Fruit fly (Drosophila melanogaster) whole organism, embryonic: ENCODE data around the gene GCS2alpha.

Experiments used
- ATbp ChIP-seq: fragments of 200-800 bp; sonication (Bioruptor generic); optimal IDR thresholded peaks from 2 replicates; lab custom pipeline; 2017; ENCODE audit warnings: missing biosample characterization, mild to moderate bottlenecking, missing genetic modification characterization, missing genetic modification reagents
- Bteb2 ChIP-seq: fragments of 200-800 bp; sonication (Bioruptor generic); optimal IDR thresholded peaks from 2 replicates; lab custom pipeline; 2016; ENCODE audit warnings: missing biosample characterization, missing genetic modification characterization
- C15 ChIP-seq: fragments of 200-800 bp; sonication (Bioruptor generic); IDR thresholded peaks from 3 replicates; pipeline ENCODE4 v1.3.6; 2022; ENCODE audit warnings: missing biosample characterization, missing genetic modification characterization
- CG10267 ChIP-seq: fragments of 200-800 bp; sonication (Bioruptor generic); optimal IDR thresholded peaks from 2 replicates; lab custom pipeline; 2018; ENCODE audit warnings: missing biosample characterization, mild to moderate bottlenecking, missing genetic modification characterization, moderate library complexity
- CG11247 ChIP-seq: fragments of 200-800 bp; sonication (Bioruptor generic); IDR thresholded peaks from 2 replicates; pipeline ENCODE4 v1.3.6; 2022; ENCODE audit warnings: missing biosample characterization, missing genetic modification characterization
- CG12104 ChIP-seq: fragments of 200-800 bp; sonication (Bioruptor generic); optimal IDR thresholded peaks from 3 replicates; lab custom pipeline; 2016; ENCODE audit warnings: missing biosample characterization, missing genetic modification characterization
- CG15479 ChIP-seq: fragments of 200-800 bp; sonication (Bioruptor generic); optimal IDR thresholded peaks from 3 replicates; lab custom pipeline; 2019; ENCODE audit warnings: missing biosample characterization, mild to moderate bottlenecking, missing genetic modification characterization, moderate library complexity
- CG17802 ChIP-seq: fragments of 200-800 bp; sonication (Bioruptor generic); optimal IDR thresholded peaks from 2 replicates; lab custom pipeline; 2018; ENCODE audit warnings: missing biosample characterization, mild to moderate bottlenecking, missing genetic modification characterization, moderate library complexity
- CG2712 ChIP-seq: fragments of 200-800 bp; optimal IDR thresholded peaks from 3 replicates; lab custom pipeline; 2019; ENCODE audit warnings: missing biosample characterization, mild to moderate bottlenecking, missing genetic modification characterization, moderate library complexity
- CG30020 ChIP-seq: fragments of 200-800 bp; optimal IDR thresholded peaks from 2 replicates; lab custom pipeline; 2019; ENCODE audit warnings: missing biosample characterization, mild to moderate bottlenecking, missing genetic modification characterization, moderate library complexity
- CG31388 ChIP-seq: fragments of 200-800 bp; sonication (Bioruptor generic); optimal IDR thresholded peaks from 2 replicates; lab custom pipeline; 2016; ENCODE audit warnings: missing biosample characterization, missing genetic modification characterization
- CG3281 ChIP-seq: fragments of 200-800 bp; sonication (Bioruptor generic); optimal IDR thresholded peaks from 3 replicates; lab custom pipeline; 2017; ENCODE audit warnings: missing biosample characterization, mild to moderate bottlenecking, missing genetic modification characterization
- CG4360 ChIP-seq: fragments of 200-800 bp; sonication (Bioruptor generic); IDR thresholded peaks from 2 replicates; pipeline ENCODE4 v1.3.6; 2022; ENCODE audit warnings: missing biosample characterization, missing genetic modification characterization
- CG43689 ChIP-seq: fragments of 200-800 bp; sonication (Bioruptor generic); IDR thresholded peaks from 2 replicates; pipeline ENCODE4 v1.3.6; 2022; ENCODE audit warnings: missing biosample characterization, missing genetic modification characterization
- CG4707 ChIP-seq: fragments of 200-800 bp; sonication (Bioruptor generic); optimal IDR thresholded peaks from 2 replicates; lab custom pipeline; 2018; ENCODE audit warnings: missing biosample characterization, mild to moderate bottlenecking, missing genetic modification characterization, moderate library complexity
- CG6791 ChIP-seq: fragments of 200-800 bp; sonication (Bioruptor generic); IDR thresholded peaks from 3 replicates; pipeline ENCODE4 v1.3.6; 2022; ENCODE audit warnings: missing biosample characterization, missing genetic modification characterization; ENCODE audit not compliant: partially characterized antibody
- CG7271 ChIP-seq: fragments of 200-800 bp; sonication (Bioruptor generic); optimal IDR thresholded peaks from 2 replicates; lab custom pipeline; 2018; ENCODE audit warnings: missing biosample characterization, mild to moderate bottlenecking, missing genetic modification characterization, moderate library complexity
- CG8290 ChIP-seq, 3 experiments: fragments of 200-800 bp; sonication (Bioruptor generic); optimal IDR thresholded peaks; 2 replicates each; lab custom pipeline; 2016 to 2019; ENCODE audit warnings: missing biosample characterization in 3 of 3, missing genetic modification characterization in 3 of 3, mild to moderate bottlenecking in 2 of 3, moderate library complexity in 1 of 3
- CG9215 ChIP-seq: fragments of 200-800 bp; sonication (Bioruptor generic); IDR thresholded peaks from 2 replicates; pipeline ENCODE4 v1.3.6; 2022; ENCODE audit warnings: missing biosample characterization, missing genetic modification characterization
- CHES-1-like ChIP-seq: fragments of 200-800 bp; sonication (Bioruptor generic); optimal IDR thresholded peaks from 2 replicates; lab custom pipeline; 2016; ENCODE audit warnings: missing biosample characterization, missing genetic modification characterization
- Deaf1 ChIP-seq: fragments of 200-800 bp; optimal IDR thresholded peaks from 3 replicates; lab custom pipeline; 2019; ENCODE audit warnings: missing biosample characterization, mild to moderate bottlenecking, missing genetic modification characterization, moderate library complexity
- Dip3 ChIP-seq: fragments of 200-800 bp; sonication (Bioruptor generic); optimal IDR thresholded peaks from 3 replicates; lab custom pipeline; 2016; ENCODE audit warnings: missing biosample characterization, missing genetic modification characterization
- ERR ChIP-seq: fragments of 200-800 bp; sonication (Bioruptor generic); optimal IDR thresholded peaks from 2 replicates; lab custom pipeline; 2016; ENCODE audit warnings: missing biosample characterization, missing genetic modification characterization
- MTF-1 ChIP-seq: fragments of 200-800 bp; sonication (Bioruptor generic); optimal IDR thresholded peaks from 2 replicates; lab custom pipeline; 2018; ENCODE audit warnings: missing biosample characterization, mild to moderate bottlenecking, missing genetic modification characterization, borderline replicate concordance
- Max ChIP-seq: fragments of 200-800 bp; sonication (Bioruptor generic); optimal IDR thresholded peaks from 2 replicates; lab custom pipeline; 2016; ENCODE audit warnings: missing biosample characterization, mild to moderate bottlenecking, missing genetic modification characterization
- Neu2 ChIP-seq: fragments of 200-800 bp; sonication (Bioruptor generic); optimal IDR thresholded peaks from 3 replicates; lab custom pipeline; 2016; ENCODE audit warnings: missing biosample characterization, missing genetic modification characterization, borderline replicate concordance
- Nf-YC ChIP-seq: fragments of 200-800 bp; optimal IDR thresholded peaks from 3 replicates; lab custom pipeline; 2019; ENCODE audit warnings: missing biosample characterization, mild to moderate bottlenecking, missing genetic modification characterization, moderate library complexity
- Oaz ChIP-seq: fragments of 200-800 bp; sonication (Bioruptor generic); IDR thresholded peaks from 2 replicates; pipeline ENCODE4 v1.3.6; 2022; ENCODE audit warnings: missing biosample characterization, missing genetic modification characterization
- Poxn ChIP-seq: fragments of 200-800 bp; sonication (Bioruptor generic); IDR thresholded peaks from 2 replicates; pipeline ENCODE4 v1.3.6; 2022; ENCODE audit warnings: missing biosample characterization, missing genetic modification characterization
- Sry-δ ChIP-seq: fragments of 200-800 bp; sonication (Bioruptor generic); optimal IDR thresholded peaks from 2 replicates; lab custom pipeline; 2016; ENCODE audit warnings: missing biosample characterization, missing genetic modification characterization
- bigmax ChIP-seq: fragments of 200-800 bp; sonication (Bioruptor generic); optimal IDR thresholded peaks from 2 replicates; lab custom pipeline; 2018; ENCODE audit warnings: missing biosample characterization, mild to moderate bottlenecking, missing genetic modification characterization
- chinmo ChIP-seq: fragments of 200-800 bp; sonication (Bioruptor generic); IDR thresholded peaks from 4 replicates; pipeline ENCODE4 v1.3.6; 2022; ENCODE audit warnings: missing biosample characterization, missing genetic modification characterization; ENCODE audit not compliant: partially characterized antibody
- en ChIP-seq: fragments of 200-800 bp; sonication (Bioruptor generic); optimal IDR thresholded peaks from 2 replicates; lab custom pipeline; 2016; ENCODE audit warnings: missing biosample characterization, missing genetic modification characterization
- ewg ChIP-seq: fragments of 200-800 bp; sonication (Bioruptor generic); optimal IDR thresholded peaks from 3 replicates; lab custom pipeline; 2017; ENCODE audit warnings: mild to moderate bottlenecking, missing biosample characterization, missing genetic modification reagents, missing genetic modification characterization
- gfzf ChIP-seq: fragments of 200-800 bp; sonication (Bioruptor generic); optimal IDR thresholded peaks from 2 replicates; lab custom pipeline; 2016; ENCODE audit warnings: missing biosample characterization, mild to moderate bottlenecking, missing genetic modification characterization, moderate library complexity
- h ChIP-seq: fragments of >200 bp; optimal IDR thresholded peaks from 2 replicates; lab custom pipeline; 2017
- hkb ChIP-seq, 2 experiments: fragments of 200-800 bp in 1 of 2; fragments of >200 bp in 1 of 2; sonication (Bioruptor generic) in 1 of 2; IDR thresholded peaks in 1 of 2; optimal IDR thresholded peaks in 1 of 2; 2 replicates each; pipeline versions ENCODE4 v1.3.6 to Lab custom; 2017 to 2022; ENCODE audit warnings: missing biosample characterization in 1 of 2, missing genetic modification characterization in 1 of 2
- insv ChIP-seq, 2 experiments: fragments of 200-800 bp; sonication (Bioruptor generic); optimal IDR thresholded peaks; 3 replicates each; lab custom pipeline; 2016 to 2018; ENCODE audit warnings: missing biosample characterization in 2 of 2, missing genetic modification characterization in 2 of 2
- lab ChIP-seq: fragments of 200-800 bp; sonication (Bioruptor generic); optimal IDR thresholded peaks from 3 replicates; lab custom pipeline; 2017; ENCODE audit warnings: missing biosample characterization, missing genetic modification characterization, mild to moderate bottlenecking, moderate library complexity, missing genetic modification reagents
- peb ChIP-seq: fragments of 200-800 bp; sonication (Bioruptor generic); IDR thresholded peaks from 2 replicates; pipeline ENCODE4 v1.3.6; 2022; ENCODE audit warnings: missing biosample characterization, missing genetic modification characterization
- pho ChIP-seq: fragments of 200-800 bp; sonication (Bioruptor generic); optimal IDR thresholded peaks from 2 replicates; lab custom pipeline; 2016; ENCODE audit warnings: missing biosample characterization, missing genetic modification characterization
- pita ChIP-seq: fragments of 200-800 bp; sonication (Bioruptor generic); optimal IDR thresholded peaks from 2 replicates; lab custom pipeline; 2017; ENCODE audit warnings: missing biosample characterization, mild to moderate bottlenecking, missing genetic modification characterization
- repo ChIP-seq: fragments of 200-800 bp; sonication (Bioruptor generic); optimal IDR thresholded peaks from 2 replicates; lab custom pipeline; 2016; ENCODE audit warnings: missing biosample characterization, missing genetic modification characterization
- sens ChIP-seq: fragments of 200-800 bp; sonication (Bioruptor generic); peaks from one replicate; lab custom pipeline; 2016; ENCODE audit warnings: missing biosample characterization, missing genetic modification characterization
- so ChIP-seq: fragments of 200-800 bp; sonication (Bioruptor generic); IDR thresholded peaks from 3 replicates; pipeline ENCODE4 v1.3.6; 2022; ENCODE audit warnings: missing biosample characterization, missing genetic modification characterization
- sob ChIP-seq: fragments of 200-800 bp; sonication (Bioruptor generic); IDR thresholded peaks from 2 replicates; pipeline ENCODE4 v1.3.6; 2022; ENCODE audit warnings: missing biosample characterization, missing genetic modification characterization
- tio ChIP-seq: fragments of 200-800 bp; sonication (Bioruptor generic); optimal IDR thresholded peaks from 2 replicates; lab custom pipeline; 2017; ENCODE audit warnings: missing biosample characterization, missing genetic modification characterization, inconsistent platforms
- unc-4 ChIP-seq: fragments of 200-800 bp; sonication (Bioruptor generic); IDR thresholded peaks from 2 replicates; pipeline ENCODE4 v1.3.6; 2022; ENCODE audit warnings: missing biosample characterization, missing genetic modification characterization; ENCODE audit not compliant: partially characterized antibody
- wor ChIP-seq: fragments of 200-800 bp; sonication (Bioruptor generic); IDR thresholded peaks from 2 replicates; pipeline ENCODE4 v1.3.6; 2022; ENCODE audit warnings: missing biosample characterization, missing genetic modification characterization
- z ChIP-seq: fragments of 200-800 bp; sonication (Bioruptor generic); IDR thresholded peaks from 3 replicates; pipeline ENCODE4 v1.3.6; 2022; ENCODE audit warnings: missing biosample characterization, missing genetic modification characterization
- zen2 ChIP-seq: fragments of 200-800 bp; sonication (Bioruptor generic); IDR thresholded peaks from 3 replicates; pipeline ENCODE4 v1.3.6; 2022; ENCODE audit warnings: missing biosample characterization, missing genetic modification characterization; ENCODE audit not compliant: partially characterized antibody

GCS2alpha gene

dm6 chrX:21604956-21605502 lies at the start of gene GCS2alpha:
Gene GCS2alpha (minus strand): TSS chrX:21605264.
- TF ChIP-seq gfzf (GFP tag; lab: Kevin White, UChicago), result peak; percentile 89
- TF ChIP-seq bigmax (GFP tag; lab: Kevin White, UChicago), result no peak
- TF ChIP-seq Bteb2 (GFP tag; lab: Kevin White, UChicago), result no peak
- no peak for TF ChIP-seq CG10267 (tag; lab: Kevin White, UChicago)
- TF ChIP-seq C15 (GFP tag; lab: Robert Waterston, UW), result no peak
- TF ChIP-seq CG2712 (tag; lab: Kevin White, UChicago), result no peak
- no peak for TF ChIP-seq CG11247 (GFP tag; lab: Robert Waterston, UW)
- TF ChIP-seq tio (GFP tag; lab: Kevin White, UChicago), result no peak
- TF ChIP-seq ERR, result no peak
- no peak for TF ChIP-seq CG17802
- TF ChIP-seq CHES-1-like (GFP tag; lab: Kevin White, UChicago), result no peak
- TF ChIP-seq sens (GFP tag; lab: Kevin White, UChicago), result no peak
- no peak for TF ChIP-seq hkb (optimal IDR thresholded peaks at IDR 0.05; lab: Kevin White, UChicago)
- no peak for TF ChIP-seq hkb (GFP tag; IDR thresholded peaks at IDR 0.05; lab: Robert Waterston, UW)
- no peak for TF ChIP-seq Sry-δ (GFP tag; lab: Kevin White, UChicago)
- TF ChIP-seq CG3281 (GFP tag; lab: Kevin White, UChicago), result no peak
- TF ChIP-seq lab (GFP tag; lab: Kevin White, UChicago), result no peak
- no peak for TF ChIP-seq CG9215 (GFP tag; lab: Robert Waterston, UW)
- TF ChIP-seq z (GFP tag; lab: Robert Waterston, UW), result no peak
- no peak for TF ChIP-seq CG4360
- no peak for TF ChIP-seq CG12104 (GFP tag; lab: Kevin White, UChicago)
- no peak for TF ChIP-seq peb
- no peak for TF ChIP-seq ATbp
- TF ChIP-seq en (GFP tag; lab: Kevin White, UChicago), result no peak
- no peak for TF ChIP-seq pita (GFP tag; lab: Kevin White, UChicago)
- TF ChIP-seq CG7271 (tag; lab: Kevin White, UChicago), result no peak
- TF ChIP-seq CG4707, result no peak
- no peak for TF ChIP-seq repo (GFP tag; lab: Kevin White, UChicago)
- TF ChIP-seq zen2, result no peak
- TF ChIP-seq MTF-1 (GFP tag; lab: Kevin White, UChicago), result no peak
- no peak for TF ChIP-seq Max (GFP tag; lab: Kevin White, UChicago)
- TF ChIP-seq Deaf1 (tag; lab: Kevin White, UChicago), result no peak
- TF ChIP-seq Dip3, result no peak
- TF ChIP-seq Poxn (GFP tag; lab: Robert Waterston, UW), result no peak
- TF ChIP-seq insv (GFP tag; optimal IDR thresholded peaks at IDR 0.05; lab: Kevin White, UChicago), result no peak
- no peak for TF ChIP-seq Nf-YC
- TF ChIP-seq Neu2 (GFP tag; lab: Kevin White, UChicago), result no peak
- no peak for TF ChIP-seq pho (GFP tag; lab: Kevin White, UChicago)
- TF ChIP-seq chinmo, result no peak
- TF ChIP-seq CG43689 (GFP tag; lab: Robert Waterston, UW), result no peak
- no peak for TF ChIP-seq sob (GFP tag; lab: Robert Waterston, UW)
- no peak for TF ChIP-seq ewg
- TF ChIP-seq CG30020, result peak; percentile 10
- TF ChIP-seq CG8290 (GFP tag; optimal IDR thresholded peaks at IDR 0.05; lab: Kevin White, UChicago), result no peak
- no peak for TF ChIP-seq CG8290 (tag; optimal IDR thresholded peaks at IDR 0.05; lab: Kevin White, UChicago)
- no peak for TF ChIP-seq h (lab: Kevin White, UChicago)
- TF ChIP-seq wor (GFP tag; lab: Robert Waterston, UW), result no peak
- TF ChIP-seq CG6791, result no peak
- TF ChIP-seq so (GFP tag; lab: Robert Waterston, UW), result no peak
- TF ChIP-seq unc-4, result no peak
- no peak for TF ChIP-seq Oaz (GFP tag; lab: Robert Waterston, UW)
- TF ChIP-seq CG15479 (GFP tag; lab: Kevin White, UChicago), result no peak
- no peak for TF ChIP-seq CG31388 (GFP tag; lab: Kevin White, UChicago)
